Fruit fly (Drosophila melanogaster) whole organism, pupa: Measurements from ENCODE around the gene Bug22.
A peak's percentile ranks its signal among the peaks of the same experiment; 100 is the strongest.

ENCODE experiments used
- CG10348 ChIP-seq: fragments of 200-800 bp; sonication (Bioruptor generic); IDR thresholded peaks from 2 replicates; pipeline ENCODE4 v1.3.6; 2022; ENCODE audit warnings: missing biosample characterization, missing genetic modification characterization
- CG13204 ChIP-seq: fragments of 200-800 bp; sonication (Bioruptor generic); optimal IDR thresholded peaks from 2 replicates; lab custom pipeline; 2018; ENCODE audit warnings: missing biosample characterization, mild to moderate bottlenecking, missing genetic modification characterization, moderate library complexity
- CG14655 ChIP-seq: fragments of 200-800 bp; sonication (Bioruptor generic); optimal IDR thresholded peaks from 3 replicates; lab custom pipeline; 2017; ENCODE audit warnings: mild to moderate bottlenecking, missing biosample characterization, missing genetic modification reagents, missing genetic modification characterization
- CG15710 ChIP-seq: fragments of 200-800 bp; sonication (Bioruptor generic); optimal IDR thresholded peaks from 2 replicates; lab custom pipeline; 2018; ENCODE audit warnings: missing biosample characterization, mild to moderate bottlenecking, missing genetic modification characterization, moderate library complexity
- CG17806 ChIP-seq: fragments of 200-800 bp; sonication (Bioruptor generic); optimal IDR thresholded peaks from 2 replicates; lab custom pipeline; 2018; ENCODE audit warnings: missing biosample characterization, mild to moderate bottlenecking, missing genetic modification characterization, moderate library complexity
- CG34367 ChIP-seq: fragments of 200-800 bp; sonication (Bioruptor generic); optimal IDR thresholded peaks from 2 replicates; lab custom pipeline; 2018; ENCODE audit warnings: missing biosample characterization, mild to moderate bottlenecking, missing genetic modification characterization
- CG4496 ChIP-seq: fragments of 200-800 bp; sonication (Bioruptor generic); IDR thresholded peaks from 3 replicates; pipeline ENCODE4 v1.3.6; 2022; ENCODE audit warnings: missing biosample characterization, missing genetic modification characterization
- CG8159 ChIP-seq: fragments of 200-800 bp; sonication (Bioruptor generic); optimal IDR thresholded peaks from 3 replicates; lab custom pipeline; 2018; ENCODE audit warnings: missing biosample characterization, mild to moderate bottlenecking, missing genetic modification characterization, moderate library complexity
- CG8301 ChIP-seq: fragments of 200-800 bp; sonication (Bioruptor generic); optimal IDR thresholded peaks from 2 replicates; lab custom pipeline; 2018; ENCODE audit warnings: missing biosample characterization, mild to moderate bottlenecking, missing genetic modification characterization
- CG9948 ChIP-seq: fragments of 200-800 bp; sonication (Bioruptor generic); optimal IDR thresholded peaks from 2 replicates; lab custom pipeline; 2018; ENCODE audit warnings: missing biosample characterization, mild to moderate bottlenecking, missing genetic modification characterization, moderate library complexity
- D1 ChIP-seq: fragments of 200-800 bp; sonication (Bioruptor generic); optimal IDR thresholded peaks from 2 replicates; lab custom pipeline; 2018; ENCODE audit warnings: missing biosample characterization, mild to moderate bottlenecking, missing genetic modification characterization, moderate library complexity
- EcR ChIP-seq: fragments of 200-800 bp; sonication (Bioruptor generic); optimal IDR thresholded peaks from 3 replicates; lab custom pipeline; 2019; ENCODE audit warnings: missing biosample characterization, missing genetic modification characterization, mild to moderate bottlenecking, moderate library complexity, missing genetic modification reagents
- Ets98B ChIP-seq: fragments of 200-800 bp; sonication (Bioruptor generic); IDR thresholded peaks from 2 replicates; pipeline ENCODE4 v1.3.6; 2022; ENCODE audit warnings: missing biosample characterization, missing genetic modification characterization
- Pif1A ChIP-seq: fragments of 200-800 bp; sonication (Bioruptor generic); optimal IDR thresholded peaks from 3 replicates; lab custom pipeline; 2016; ENCODE audit warnings: missing biosample characterization, missing genetic modification characterization
- Pif1B ChIP-seq: fragments of 200-800 bp; sonication (Bioruptor generic); optimal IDR thresholded peaks from 3 replicates; lab custom pipeline; 2016; ENCODE audit warnings: missing biosample characterization, missing genetic modification characterization
- Snoo ChIP-seq: fragments of 200-800 bp; sonication (Bioruptor generic); optimal IDR thresholded peaks from 3 replicates; lab custom pipeline; 2017; ENCODE audit warnings: missing biosample characterization, mild to moderate bottlenecking, missing genetic modification characterization, inconsistent platforms
- fd96Ca ChIP-seq: fragments of 200-800 bp; sonication (Bioruptor generic); IDR thresholded peaks from 3 replicates; pipeline ENCODE4 v1.3.6; 2022; ENCODE audit warnings: missing biosample characterization, missing genetic modification characterization
- gl ChIP-seq: fragments of 200-800 bp; sonication (Bioruptor generic); optimal IDR thresholded peaks from 2 replicates; lab custom pipeline; 2018; ENCODE audit warnings: missing biosample characterization, mild to moderate bottlenecking, missing genetic modification characterization
- rn ChIP-seq: fragments of 200-800 bp; sonication (Bioruptor generic); IDR thresholded peaks from 2 replicates; pipeline ENCODE4 v1.3.6; 2022; ENCODE audit warnings: missing biosample characterization, missing genetic modification characterization

Gene Bug22

dm6 chr2L:10403803-10404315 is 26.9 kb downstream of the Bug22 start:
- no peak for TF ChIP-seq CG4496 (GFP tag; lab: Robert Waterston, UW)
- no peak for TF ChIP-seq CG15710 (tag; lab: Kevin White, UChicago)
- TF ChIP-seq fd96Ca = no peak
- TF ChIP-seq gl = no peak
- TF ChIP-seq EcR (GFP tag; lab: Kevin White, UChicago) = no peak
- TF ChIP-seq D1 (tag; lab: Kevin White, UChicago) = no peak
- TF ChIP-seq CG13204 (GFP tag; lab: Kevin White, UChicago) = no peak
- no peak for TF ChIP-seq CG14655 (GFP tag; lab: Kevin White, UChicago)
- no peak for TF ChIP-seq CG34367
- no peak for TF ChIP-seq rn (GFP tag; lab: Robert Waterston, UW)
- TF ChIP-seq CG9948 = no peak

dm6 chr2L:10396877-10397587 is 33.7 kb downstream of the Bug22 start:
- TF ChIP-seq CG14655 (GFP tag; lab: Kevin White, UChicago) (no peak), EcR (GFP tag; lab: Kevin White, UChicago) (peak; percentile 41), CG15710 (tag; lab: Kevin White, UChicago) (no peak), Snoo (tag; lab: Kevin White, UChicago) (no peak), rn (GFP tag; lab: Robert Waterston, UW) (no peak), fd96Ca (no peak), Pif1B (GFP tag; lab: Kevin White, UChicago) (peak; percentile 28)

- TF ChIP-seq Ets98B (GFP tag; lab: Robert Waterston, UW) (no peak), Pif1B (GFP tag; lab: Kevin White, UChicago) (no peak), D1 (tag; lab: Kevin White, UChicago) (no peak), CG8159 (tag; lab: Kevin White, UChicago) (no peak), CG14655 (GFP tag; lab: Kevin White, UChicago) (no peak), CG15710 (tag; lab: Kevin White, UChicago) (no peak), Snoo (tag; lab: Kevin White, UChicago) (no peak), CG10348 (GFP tag; lab: Robert Waterston, UW) (no peak), CG9948 (no peak), CG13204 (GFP tag; lab: Kevin White, UChicago) (no peak), Pif1A (GFP tag; lab: Kevin White, UChicago) (no peak), gl (no peak), CG8301 (tag; lab: Kevin White, UChicago) (no peak), CG17806 (tag; lab: Kevin White, UChicago) (no peak)
- TF ChIP-seq, all 21 proteins: peak for 0
These were observed 34.3 kb downstream of the Bug22 start, which contains the start of gene Cnot4 for dm6 chr2L:10396488-10396824. Gene Cnot4 (plus strand): TSS chr2L:10396716.

dm6 chr2L:10395642-10396487 is 34.9 kb downstream of the Bug22 start, which contains the start of gene Mdh1:
Gene Mdh1 (minus strand): TSS chr2L:10396332.
- TF ChIP-seq CG14655 (GFP tag; lab: Kevin White, UChicago) = no peak
- peak; percentile 20 for TF ChIP-seq EcR (GFP tag; lab: Kevin White, UChicago)

dm6 chr2L:10395035-10395434 is 35.7 kb downstream of the Bug22 start:
- TF ChIP-seq D1 (tag; lab: Kevin White, UChicago) (no peak), CG13204 (GFP tag; lab: Kevin White, UChicago) (no peak), Snoo (tag; lab: Kevin White, UChicago) (no peak), Pif1A (GFP tag; lab: Kevin White, UChicago) (no peak)

dm6 chr2L:10393467-10393866 is 37.3 kb downstream of the Bug22 start:
- no peak for TF ChIP-seq EcR (GFP tag; lab: Kevin White, UChicago)
- no peak for TF ChIP-seq CG10348 (GFP tag; lab: Robert Waterston, UW)
- TF ChIP-seq CG17806 (tag; lab: Kevin White, UChicago) = no peak
- no peak for TF ChIP-seq rn (GFP tag; lab: Robert Waterston, UW)
- TF ChIP-seq D1 (tag; lab: Kevin White, UChicago) = no peak
- TF ChIP-seq CG8159 (tag; lab: Kevin White, UChicago) = no peak
- TF ChIP-seq Pif1B (GFP tag; lab: Kevin White, UChicago) = no peak
- TF ChIP-seq Ets98B (GFP tag; lab: Robert Waterston, UW) = no peak
- no peak for TF ChIP-seq CG14655 (GFP tag; lab: Kevin White, UChicago)
- TF ChIP-seq CG15710 (tag; lab: Kevin White, UChicago) = no peak
- TF ChIP-seq CG8301 (tag; lab: Kevin White, UChicago) = no peak
- TF ChIP-seq CG13204 (GFP tag; lab: Kevin White, UChicago) = no peak
- TF ChIP-seq CG34367 = no peak
- TF ChIP-seq, all 21 proteins: peak for 0
